Fruit fly (Drosophila melanogaster): ENCODE data around the gene Sfp24C1.

Gene Sfp24C1

DNA sequence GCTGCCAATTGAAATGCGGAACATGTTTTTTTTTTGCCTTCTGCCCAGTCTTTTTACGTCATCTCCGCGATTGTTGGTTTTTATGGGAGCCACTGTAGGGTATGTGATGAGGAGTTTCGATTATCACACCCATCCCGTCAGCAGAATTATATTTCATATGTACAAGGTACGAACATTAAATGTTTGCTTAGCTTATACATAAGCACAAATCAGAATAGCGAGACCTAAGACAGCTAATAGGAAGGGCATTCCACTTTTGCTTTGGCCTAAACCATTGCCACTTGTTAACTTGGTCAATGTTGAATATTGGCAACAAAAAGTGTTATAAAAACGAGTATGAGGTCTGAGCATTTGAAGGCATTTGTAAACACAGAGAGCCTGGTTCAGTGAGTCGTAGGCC, 2.8 kb downstream of the Sfp24C1 start, which contains the start of gene CG2816 (continued):
- TF ChIP-seq CG9727 (GFP tag; optimal IDR thresholded peaks at IDR 0.05), result no peak
- no peak for TF ChIP-seq hkb (optimal IDR thresholded peaks at IDR 0.05)
- 0 out of 2 replicates have a peak, but pooled peaks have one; percentile 35 for TF ChIP-seq hkb (GFP tag; IDR thresholded peaks at IDR 0.05)
- TF ChIP-seq CG10431 (GFP tag; optimal IDR thresholded peaks at IDR 0.05), result no peak
- TF ChIP-seq br (optimal IDR thresholded peaks at IDR 0.05), result no peak
- no peak for TF ChIP-seq jing (GFP tag; optimal IDR thresholded peaks at IDR 0.05)
- TF ChIP-seq CG34224 (GFP tag; IDR thresholded peaks at IDR 0.05; ENCODE audit: partially characterized antibody), result no peak
- peak; percentile 23 for TF ChIP-seq Sox102F (GFP tag; optimal IDR thresholded peaks at IDR 0.05)
- no peak for TF ChIP-seq eyg (GFP tag; optimal IDR thresholded peaks at IDR 0.05)
- no peak for TF ChIP-seq CG5180 (GFP tag; optimal IDR thresholded peaks at IDR 0.05)
- no peak for TF ChIP-seq sim (GFP tag; IDR thresholded peaks at IDR 0.05)
- TF ChIP-seq rib (GFP tag; IDR thresholded peaks at IDR 0.05), result peak; percentile 94
- TF ChIP-seq Elba2 (GFP tag; optimal IDR thresholded peaks at IDR 0.05), result no peak
- peak; percentile 76 for TF ChIP-seq H2.0 (GFP tag; IDR thresholded peaks at IDR 0.05)
- no peak for TF ChIP-seq CG6791 (GFP tag; IDR thresholded peaks at IDR 0.05; ENCODE audit: partially characterized antibody)
- no peak for TF ChIP-seq CG11696 (GFP tag; IDR thresholded peaks at IDR 0.05)
- no peak for TF ChIP-seq Dp (GFP tag; optimal IDR thresholded peaks at IDR 0.05)
- TF ChIP-seq Fer3 (tag; optimal IDR thresholded peaks at IDR 0.05), result peak; percentile 63
- peak; percentile 81 for TF ChIP-seq gem (tag; optimal IDR thresholded peaks at IDR 0.05)
- TF ChIP-seq CG12219 (GFP tag; optimal IDR thresholded peaks at IDR 0.05), result peak; percentile 59
- TF ChIP-seq slp2 (GFP tag; optimal IDR thresholded peaks at IDR 0.05), result peak; percentile 63
- TF ChIP-seq CG17802 (tag; optimal IDR thresholded peaks at IDR 0.05), result no peak
- peak; percentile 93 for TF ChIP-seq zfh2 (GFP tag; optimal IDR thresholded peaks at IDR 0.05)
- TF ChIP-seq BEAF-32 (GFP tag; optimal IDR thresholded peaks at IDR 0.05), result no peak
- no peak for TF ChIP-seq sc (optimal IDR thresholded peaks at IDR 0.05)
- TF ChIP-seq sc (GFP tag; optimal IDR thresholded peaks at IDR 0.05), result no peak
- TF ChIP-seq mam (GFP tag; optimal IDR thresholded peaks at IDR 0.05), result peak; percentile 96
- TF ChIP-seq CG6272 (GFP tag; IDR thresholded peaks at IDR 0.05), result no peak
- TF ChIP-seq CG17385 (GFP tag; optimal IDR thresholded peaks at IDR 0.05), result peak; percentile 45
- no peak for TF ChIP-seq z (GFP tag; IDR thresholded peaks at IDR 0.05)
- no peak for TF ChIP-seq zen2 (GFP tag; IDR thresholded peaks at IDR 0.05; ENCODE audit: partially characterized antibody)
- TF ChIP-seq CG1233 (GFP tag; optimal IDR thresholded peaks at IDR 0.05), result no peak
- peak; percentile 16 for TF ChIP-seq repo (GFP tag; optimal IDR thresholded peaks at IDR 0.05)
- TF ChIP-seq otp (GFP tag; IDR thresholded peaks at IDR 0.05), result 0 out of 3 replicates have a peak, but pooled peaks have one; percentile 8
- no peak for TF ChIP-seq CG6683 (GFP tag; optimal IDR thresholded peaks at IDR 0.05)
- TF ChIP-seq inv (GFP tag; IDR thresholded peaks at IDR 0.05; ENCODE audit: partially characterized antibody), result no peak
- TF ChIP-seq tio (GFP tag; optimal IDR thresholded peaks at IDR 0.05), result peak; percentile 36
- TF ChIP-seq CG1602 (GFP tag; optimal IDR thresholded peaks at IDR 0.05), result no peak
- peak; percentile 27; the same call in 1 of the 3 replicates for TF ChIP-seq gce (GFP tag; IDR thresholded peaks at IDR 0.05)
- TF ChIP-seq CG9215 (GFP tag; IDR thresholded peaks at IDR 0.05), result no peak
- TF ChIP-seq Gug (GFP tag; IDR thresholded peaks at IDR 0.05), result peak; percentile 54; the same call in 2 of the 4 replicates
- no peak for TF ChIP-seq h (optimal IDR thresholded peaks at IDR 0.05)
- no peak for TF ChIP-seq Awh (GFP tag; IDR thresholded peaks at IDR 0.05)
- no peak for TF ChIP-seq lov (optimal IDR thresholded peaks at IDR 0.05)
- TF ChIP-seq lov (GFP tag; IDR thresholded peaks at IDR 0.05), result no peak; the same call in 2 of the 3 replicates
- TF ChIP-seq twi (tag; optimal IDR thresholded peaks at IDR 0.05), result no peak
- TF ChIP-seq tgo (GFP tag; IDR thresholded peaks at IDR 0.05), result peak; percentile 78
- 0 out of 2 replicates have a peak, but pooled peaks have one; percentile 23 for TF ChIP-seq CG11085 (GFP tag; IDR thresholded peaks at IDR 0.05)
- no peak for TF ChIP-seq Mes4 (GFP tag; optimal IDR thresholded peaks at IDR 0.05)
- no peak for TF ChIP-seq bbx (GFP tag; IDR thresholded peaks at IDR 0.05; ENCODE audit: partially characterized antibody)
- TF ChIP-seq Hr78 (GFP tag; optimal IDR thresholded peaks at IDR 0.05), result no peak
- TF ChIP-seq CG2712 (tag; optimal IDR thresholded peaks at IDR 0.05), result no peak
